Fruit fly (Drosophila melanogaster) whole organism, embryonic: ENCODE results near the gene CG32099.
A peak's percentile ranks its signal among the peaks of the same experiment; 100 is the strongest.

Experiments
- Adf1 ChIP-seq: fragments of 200-800 bp; sonication (Bioruptor generic); IDR thresholded peaks from 2 replicates; pipeline ENCODE4 v1.3.6; 2022; ENCODE audit warnings: missing biosample characterization, missing genetic modification characterization
- CG10209 ChIP-seq: fragments of 200-800 bp; sonication (Bioruptor generic); optimal IDR thresholded peaks from 3 replicates; lab custom pipeline; 2017; ENCODE audit warnings: missing biosample characterization, mild to moderate bottlenecking, missing genetic modification characterization, missing genetic modification reagents
- CG10543 ChIP-seq: fragments of 200-800 bp; sonication (Bioruptor generic); optimal IDR thresholded peaks from 3 replicates; lab custom pipeline; 2017; ENCODE audit warnings: missing biosample characterization, mild to moderate bottlenecking, missing genetic modification characterization, moderate library complexity
- CG11085 ChIP-seq: fragments of 200-800 bp; sonication (Bioruptor generic); IDR thresholded peaks from 2 replicates; pipeline ENCODE4 v1.3.6; 2022; ENCODE audit warnings: missing biosample characterization, missing genetic modification characterization
- CG11504 ChIP-seq: fragments of 200-800 bp; sonication (Bioruptor generic); optimal IDR thresholded peaks from 3 replicates; lab custom pipeline; 2019; ENCODE audit warnings: missing biosample characterization, mild to moderate bottlenecking, missing genetic modification characterization, moderate library complexity
- CG13894 ChIP-seq: fragments of 200-800 bp; sonication (Bioruptor generic); optimal IDR thresholded peaks from 3 replicates; lab custom pipeline; 2018; ENCODE audit warnings: missing biosample characterization, mild to moderate bottlenecking, missing genetic modification characterization, moderate library complexity
- CG14965 ChIP-seq: fragments of 200-800 bp; sonication (Bioruptor generic); optimal IDR thresholded peaks from 2 replicates; lab custom pipeline; 2016; ENCODE audit warnings: missing biosample characterization, missing genetic modification characterization, borderline replicate concordance
- CG1529 ChIP-seq: fragments of 200-800 bp; sonication (Bioruptor generic); optimal IDR thresholded peaks from 3 replicates; lab custom pipeline; 2018; ENCODE audit warnings: missing biosample characterization, missing genetic modification characterization
- CG31365 ChIP-seq: fragments of 200-800 bp; sonication (Bioruptor generic); optimal IDR thresholded peaks from 2 replicates; lab custom pipeline; 2018; ENCODE audit warnings: missing biosample characterization, mild to moderate bottlenecking, missing genetic modification characterization
- CG5180 ChIP-seq: fragments of 200-800 bp; sonication (Bioruptor generic); optimal IDR thresholded peaks from 3 replicates; lab custom pipeline; 2017; ENCODE audit warnings: missing biosample characterization, missing genetic modification characterization, mild to moderate bottlenecking, moderate library complexity, missing genetic modification reagents
- CG5953 ChIP-seq: fragments of 200-800 bp; sonication (Bioruptor generic); IDR thresholded peaks from 2 replicates; pipeline ENCODE4 v1.3.6; 2022; ENCODE audit warnings: missing biosample characterization, missing genetic modification characterization
- CG6654 ChIP-seq: fragments of 200-800 bp; sonication (Bioruptor generic); optimal IDR thresholded peaks from 2 replicates; lab custom pipeline; 2017; ENCODE audit warnings: missing biosample characterization, mild to moderate bottlenecking, missing genetic modification characterization
- CG7745 ChIP-seq: fragments of 200-800 bp; sonication (Bioruptor generic); optimal IDR thresholded peaks from 2 replicates; lab custom pipeline; 2018; ENCODE audit warnings: missing biosample characterization, mild to moderate bottlenecking, missing genetic modification characterization, moderate library complexity
- CG7963 ChIP-seq: fragments of 200-800 bp; sonication (Bioruptor generic); IDR thresholded peaks from 3 replicates; pipeline ENCODE4 v1.3.6; 2022; ENCODE audit warnings: missing biosample characterization, missing genetic modification characterization; ENCODE audit not compliant: partially characterized antibody
- CG7987 ChIP-seq: fragments of 200-800 bp; sonication (Bioruptor generic); optimal IDR thresholded peaks from 2 replicates; lab custom pipeline; 2018; ENCODE audit warnings: missing biosample characterization, mild to moderate bottlenecking, missing genetic modification characterization, moderate library complexity
- CG8359 ChIP-seq: fragments of 200-800 bp; sonication (Bioruptor generic); optimal IDR thresholded peaks from 2 replicates; lab custom pipeline; 2017; ENCODE audit warnings: missing biosample characterization, mild to moderate bottlenecking, missing genetic modification characterization, borderline replicate concordance
- CHES-1-like ChIP-seq: fragments of 200-800 bp; sonication (Bioruptor generic); optimal IDR thresholded peaks from 2 replicates; lab custom pipeline; 2016; ENCODE audit warnings: missing biosample characterization, missing genetic modification characterization
- ERR ChIP-seq: fragments of 200-800 bp; sonication (Bioruptor generic); optimal IDR thresholded peaks from 2 replicates; lab custom pipeline; 2016; ENCODE audit warnings: missing biosample characterization, missing genetic modification characterization
- Fer1 ChIP-seq: fragments of 200-800 bp; sonication (Bioruptor generic); optimal IDR thresholded peaks from 2 replicates; lab custom pipeline; 2017; ENCODE audit warnings: missing biosample characterization, mild to moderate bottlenecking, missing genetic modification characterization
- HLH54F ChIP-seq: fragments of 200-800 bp; sonication (Bioruptor generic); optimal IDR thresholded peaks from 3 replicates; lab custom pipeline; 2016; ENCODE audit warnings: missing biosample characterization, missing genetic modification characterization
- Hand ChIP-seq: fragments of 200-800 bp; sonication (Bioruptor generic); optimal IDR thresholded peaks from 2 replicates; lab custom pipeline; 2017; ENCODE audit warnings: mild to moderate bottlenecking, missing biosample characterization, missing genetic modification reagents, missing genetic modification characterization
- Hmx ChIP-seq: fragments of 200-800 bp; sonication (Bioruptor generic); optimal IDR thresholded peaks from 2 replicates; lab custom pipeline; 2016; ENCODE audit warnings: missing biosample characterization, missing genetic modification characterization
- MBD-R2 ChIP-seq: fragments of 200-800 bp; sonication (Bioruptor generic); IDR thresholded peaks from 2 replicates; pipeline ENCODE4 v1.3.6; 2022; ENCODE audit warnings: missing biosample characterization, missing genetic modification characterization
- Meics ChIP-seq: fragments of 200-800 bp; sonication (Bioruptor generic); optimal IDR thresholded peaks from 2 replicates; lab custom pipeline; 2017; ENCODE audit warnings: missing biosample characterization, mild to moderate bottlenecking, missing genetic modification characterization
- NC2β ChIP-seq: fragments of 200-800 bp; sonication (Bioruptor generic); optimal IDR thresholded peaks from 2 replicates; lab custom pipeline; 2016; ENCODE audit warnings: missing biosample characterization, missing genetic modification characterization
- Pdp1 ChIP-seq, 2 experiments: fragments of 200-800 bp; sonication (Bioruptor generic); optimal IDR thresholded peaks; 3 replicates each; lab custom pipeline; 2016; ENCODE audit warnings: missing biosample characterization in 2 of 2, missing genetic modification characterization in 2 of 2, mild to moderate bottlenecking in 1 of 2, moderate library complexity in 1 of 2
- Scr ChIP-seq: fragments of 200-800 bp; sonication (Bioruptor generic); IDR thresholded peaks from 2 replicates; pipeline ENCODE4 v1.3.6; 2022; ENCODE audit warnings: missing biosample characterization, missing genetic modification characterization; ENCODE audit not compliant: partially characterized antibody
- ara ChIP-seq: fragments of 200-800 bp; sonication (Bioruptor generic); IDR thresholded peaks from 2 replicates; pipeline ENCODE4 v1.3.6; 2022; ENCODE audit warnings: missing biosample characterization, missing genetic modification characterization
- ato ChIP-seq: fragments of 200-800 bp; sonication (Bioruptor generic); IDR thresholded peaks from 2 replicates; pipeline ENCODE4 v1.3.6; 2022; ENCODE audit warnings: missing biosample characterization, missing genetic modification characterization; ENCODE audit not compliant: partially characterized antibody
- chif ChIP-seq, 2 experiments: fragments of 200-800 bp; sonication (Bioruptor generic); optimal IDR thresholded peaks; 3 replicates each; lab custom pipeline; 2016; ENCODE audit warnings: missing biosample characterization in 2 of 2, missing genetic modification characterization in 2 of 2
- corto ChIP-seq: fragments of 200-800 bp; sonication (Bioruptor generic); optimal IDR thresholded peaks from 2 replicates; lab custom pipeline; 2016; ENCODE audit warnings: missing biosample characterization, mild to moderate bottlenecking, missing genetic modification characterization, moderate library complexity
- cwo ChIP-seq: fragments of 200-800 bp; sonication (Bioruptor generic); optimal IDR thresholded peaks from 3 replicates; lab custom pipeline; 2017; ENCODE audit warnings: missing biosample characterization, missing genetic modification characterization, mild to moderate bottlenecking, moderate library complexity, missing genetic modification reagents
- da ChIP-seq: fragments of 200-800 bp; sonication (Bioruptor generic); optimal IDR thresholded peaks from 2 replicates; lab custom pipeline; 2016; ENCODE audit warnings: missing biosample characterization, missing genetic modification characterization
- dysf ChIP-seq: fragments of 200-800 bp; sonication (Bioruptor generic); IDR thresholded peaks from 3 replicates; pipeline ENCODE4 v1.3.6; 2022; ENCODE audit warnings: missing biosample characterization, missing genetic modification characterization
- eve ChIP-seq, 2 experiments: fragments of >200 bp; optimal IDR thresholded peaks; 2 replicates each; lab custom pipeline; 2017; ENCODE audit warnings: missing biosample characterization in 2 of 2, missing genetic modification characterization in 2 of 2
- exex ChIP-seq: fragments of 200-800 bp; sonication (Bioruptor generic); optimal IDR thresholded peaks from 4 replicates; lab custom pipeline; 2018; ENCODE audit warnings: missing biosample characterization, mild to moderate bottlenecking, missing genetic modification characterization, moderate library complexity
- gcm2 ChIP-seq: fragments of 200-800 bp; sonication (Bioruptor generic); optimal IDR thresholded peaks from 2 replicates; lab custom pipeline; 2016; ENCODE audit warnings: missing biosample characterization, missing genetic modification characterization
- grn ChIP-seq: fragments of 200-800 bp; sonication (Bioruptor generic); optimal IDR thresholded peaks from 3 replicates; lab custom pipeline; 2017; ENCODE audit warnings: missing biosample characterization, missing genetic modification characterization
- gsb-n ChIP-seq: fragments of 200-800 bp; sonication (Bioruptor generic); optimal IDR thresholded peaks from 3 replicates; lab custom pipeline; 2018; ENCODE audit warnings: missing biosample characterization, mild to moderate bottlenecking, missing genetic modification characterization
- lola ChIP-seq, 3 experiments: fragments of >200 bp in 2 of 3; fragments of 200-800 bp in 1 of 3; sonication (Bioruptor generic) in 1 of 3; optimal IDR thresholded peaks; 2 replicates each; lab custom pipeline; 2017 to 2019; ENCODE audit warnings: missing biosample characterization in 3 of 3, missing genetic modification characterization in 3 of 3, mild to moderate bottlenecking in 1 of 3, moderate library complexity in 1 of 3
- pum ChIP-seq: fragments of 200-800 bp; sonication (Bioruptor generic); optimal IDR thresholded peaks from 2 replicates; lab custom pipeline; 2016; ENCODE audit warnings: missing biosample characterization, missing genetic modification characterization
- ro ChIP-seq: fragments of 200-800 bp; sonication (Bioruptor generic); IDR thresholded peaks from 2 replicates; pipeline ENCODE4 v1.3.6; 2022; ENCODE audit warnings: missing biosample characterization, missing genetic modification characterization
- sim ChIP-seq: fragments of 200-800 bp; sonication (Bioruptor generic); IDR thresholded peaks from 2 replicates; pipeline ENCODE4 v1.3.6; 2022; ENCODE audit warnings: missing biosample characterization, missing genetic modification characterization
- sr ChIP-seq: fragments of 200-800 bp; sonication (Bioruptor generic); IDR thresholded peaks from 3 replicates; pipeline ENCODE4 v1.3.6; 2022; ENCODE audit warnings: missing biosample characterization, missing genetic modification characterization
- ssp ChIP-seq: fragments of 200-800 bp; sonication (Bioruptor generic); IDR thresholded peaks from 2 replicates; pipeline ENCODE4 v1.3.6; 2022; ENCODE audit warnings: missing biosample characterization, missing genetic modification characterization
- tio ChIP-seq: fragments of 200-800 bp; sonication (Bioruptor generic); optimal IDR thresholded peaks from 2 replicates; lab custom pipeline; 2017; ENCODE audit warnings: missing biosample characterization, missing genetic modification characterization, inconsistent platforms
- tup ChIP-seq: fragments of 200-800 bp; sonication (Bioruptor generic); optimal IDR thresholded peaks from 2 replicates; lab custom pipeline; 2016; ENCODE audit warnings: missing biosample characterization, mild to moderate bottlenecking, missing genetic modification characterization, moderate library complexity
- yki ChIP-seq: fragments of >200 bp; optimal IDR thresholded peaks from 3 replicates; lab custom pipeline; 2018

CG32099 gene

dm6 chr3L:12131918-12132317 is 17.2 kb upstream of the CG32099 start, which contains the start of gene DEF8 (continued):
- TF ChIP-seq ato (GFP tag; lab: Robert Waterston, UW): 0 out of 2 replicates have a peak, but pooled peaks have one; percentile 19

- TF ChIP-seq CHES-1-like (no peak), pum (GFP tag; lab: Kevin White, UChicago) (no peak), CG7745 (no peak), sr (GFP tag; lab: Robert Waterston, UW) (no peak), MBD-R2 (GFP tag; lab: Robert Waterston, UW) (peak; percentile 78), da (no peak), Fer1 (GFP tag; lab: Kevin White, UChicago) (peak; percentile 75), cwo (GFP tag; lab: Kevin White, UChicago) (peak; percentile 66), CG5953 (no peak), Adf1 (GFP tag; lab: Robert Waterston, UW) (no peak), tio (GFP tag; lab: Kevin White, UChicago) (peak; percentile 8), ERR (GFP tag; lab: Kevin White, UChicago) (no peak), CG7987 (GFP tag; lab: Kevin White, UChicago) (peak; percentile 46), eve (GFP tag; optimal IDR thresholded peaks at IDR 0.05; lab: Kevin White, UChicago) (no peak), CG8359 (GFP tag; lab: Kevin White, UChicago) (no peak), CG31365 (tag; lab: Kevin White, UChicago) (no peak), NC2β (no peak), chif (GFP tag; optimal IDR thresholded peaks at IDR 0.05; lab: Kevin White, UChicago) (peak in 1 of 2 experiments; percentile 1), corto (peak; percentile 54), Pdp1 (GFP tag; optimal IDR thresholded peaks at IDR 0.05; lab: Kevin White, UChicago) (peak in 1 of 2 experiments; percentile 28), CG1529 (GFP tag; lab: Kevin White, UChicago) (no peak), CG11504 (peak; percentile 34), grn (no peak), CG5180 (GFP tag; lab: Kevin White, UChicago) (no peak), Hmx (GFP tag; lab: Kevin White, UChicago) (peak; percentile 50), CG11085 (GFP tag; lab: Robert Waterston, UW) (no peak), gsb-n (tag; lab: Kevin White, UChicago) (peak; percentile 58), sim (no peak), gcm2 (GFP tag; lab: Kevin White, UChicago) (no peak), tup (GFP tag; lab: Kevin White, UChicago) (no peak), ara (GFP tag; lab: Robert Waterston, UW) (no peak; the same call in 1 of the 2 replicates), lola (GFP tag; optimal IDR thresholded peaks at IDR 0.05; lab: Kevin White, UChicago) (peak in 1 of 3 experiments; percentile 43), Scr (GFP tag; lab: Robert Waterston, UW) (peak; percentile 89), exex (peak; percentile 63), CG6654 (GFP tag; lab: Kevin White, UChicago) (no peak), CG13894 (tag; lab: Kevin White, UChicago) (no peak), dysf (GFP tag; lab: Robert Waterston, UW) (peak; percentile 34; the same call in 1 of the 3 replicates), yki (lab: Kevin White, UChicago) (no peak), ro (GFP tag; lab: Robert Waterston, UW) (no peak), HLH54F (GFP tag; lab: Kevin White, UChicago) (no peak), ssp (GFP tag; lab: Robert Waterston, UW) (peak; percentile 55), Hand (no peak), CG10543 (GFP tag; lab: Kevin White, UChicago) (peak; percentile 71), CG10209 (GFP tag; lab: Kevin White, UChicago) (no peak), Meics (GFP tag; lab: Kevin White, UChicago) (peak; percentile 58), CG7963 (0 out of 3 replicates have a peak, but pooled peaks have one; percentile 36), CG14965 (no peak)
Measured at dm6 chr3L:12136630-12137029, 12.4 kb upstream of the CG32099 start, which contains the start of the genes CG5645 and Atg12. CG5645 (minus strand) TSS chr3L:12136706. Atg12 (plus strand) TSS chr3L:12136967.
